Worm (Caenorhabditis elegans): Measurements from ENCODE around the gene miro-1.

DNA sequence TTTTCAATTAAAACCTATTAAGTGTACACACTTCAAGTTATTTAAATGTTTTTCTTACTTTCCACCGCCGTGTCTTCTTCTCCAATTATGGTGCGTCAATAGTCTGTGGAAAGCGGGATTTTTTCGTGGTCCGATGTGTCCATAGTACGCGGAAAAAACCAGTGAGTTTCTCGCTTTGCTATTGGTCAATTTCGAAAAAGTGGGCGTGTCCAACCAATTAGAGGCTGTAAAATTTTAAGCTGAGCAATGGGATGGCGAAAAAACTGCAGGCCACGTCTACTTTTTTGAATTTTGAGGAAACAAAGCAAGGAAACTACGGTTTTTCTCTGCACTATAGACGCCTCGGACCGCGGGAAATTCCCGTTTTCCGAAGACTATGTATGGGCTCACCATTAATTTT is 8.1 kb upstream of the miro-1 start:
- TF ChIP-seq nhr-12 (tag; optimal IDR thresholded peaks at IDR 0.05) (no peak), mdl-1 (tag; optimal IDR thresholded peaks at IDR 0.05) (no peak), nhr-129 (tag; optimal IDR thresholded peaks at IDR 0.05) (no peak), ztf-11 (tag; optimal IDR thresholded peaks at IDR 0.05) (no peak), ceh-82 (tag; optimal IDR thresholded peaks at IDR 0.05) (no peak), ztf-4 (tag; optimal IDR thresholded peaks at IDR 0.05) (no peak), fos-1 (tag; optimal IDR thresholded peaks at IDR 0.05) (no peak), ama-1 (optimal IDR thresholded peaks at IDR 0.05) (no peak)

Data from whole organism, L2 larva.